Worm (Caenorhabditis elegans) whole organism, L1 larva: ENCODE measurements around the gene C16C10.2.

Experiments
- C16A3.4 ChIP-seq: fragments of 150-350 bp; optimal IDR thresholded peaks from 2 replicates; lab custom pipeline; 2014; ENCODE audit warnings: missing biosample characterization, missing genetic modification characterization
- C34B4.2 ChIP-seq: sonication (generic microtip); optimal IDR thresholded peaks from 2 replicates; lab custom pipeline; 2017; ENCODE audit warnings: mild to moderate bottlenecking, missing genetic modification characterization, missing compliant biosample characterization
- aha-1 ChIP-seq: fragments of 150-350 bp; optimal IDR thresholded peaks from 2 replicates; lab custom pipeline; 2014; ENCODE audit warnings: missing biosample characterization, missing genetic modification characterization
- aly-2 ChIP-seq: fragments of 150-350 bp; optimal IDR thresholded peaks from 2 replicates; lab custom pipeline; 2014; ENCODE audit warnings: missing biosample characterization, missing genetic modification characterization
- ama-1 ChIP-seq: fragments of 150-350 bp; optimal IDR thresholded peaks from 2 replicates; lab custom pipeline; 2014
- ceh-8 ChIP-seq: fragments of 200-800 bp; sonication (Bioruptor generic); optimal IDR thresholded peaks from 2 replicates; lab custom pipeline; 2018; ENCODE audit warnings: mild to moderate bottlenecking, missing genetic modification characterization, moderate library complexity, missing compliant biosample characterization
- ceh-90 ChIP-seq: sonication (generic microtip); optimal IDR thresholded peaks from 2 replicates; lab custom pipeline; 2016; ENCODE audit warnings: missing genetic modification characterization, missing compliant biosample characterization
- dpl-1 ChIP-seq, 3 experiments: fragments of 150-350 bp in 2 of 3; sonication (generic microtip) in 1 of 3; optimal IDR thresholded peaks; 2 replicates each; lab custom pipeline; 2014 to 2017; ENCODE audit warnings: missing biosample characterization in 3 of 3, missing genetic modification characterization in 3 of 3, missing genetic modification reagents in 3 of 3
- efl-1 ChIP-seq, 4 experiments: fragments of 150-350 bp; optimal IDR thresholded peaks in 3 of 4; peaks in 1 of 4; 1 replicate in 1 of 4; 2 replicates in 3 of 4; lab custom pipeline; 2014; ENCODE audit warnings: missing biosample characterization in 2 of 4, missing genetic modification characterization in 2 of 4, missing genetic modification reagents in 2 of 4
- efl-3 ChIP-seq: fragments of 200-800 bp; sonication (Bioruptor generic); optimal IDR thresholded peaks from 2 replicates; lab custom pipeline; 2018; ENCODE audit warnings: mild to moderate bottlenecking, missing genetic modification characterization, missing compliant biosample characterization
- elt-2 ChIP-seq: sonication (generic microtip); optimal IDR thresholded peaks from 2 replicates; lab custom pipeline; 2016; ENCODE audit warnings: missing genetic modification characterization, mild to moderate bottlenecking, inconsistent platforms, missing compliant biosample characterization, missing genetic modification reagents
- elt-3 ChIP-seq, 6 experiments: fragments of 150-350 bp in 1 of 6; sonication (generic microtip); optimal IDR thresholded peaks; 2 replicates each; lab custom pipeline; 2017 to 2018; ENCODE audit warnings: missing biosample characterization in 6 of 6, missing genetic modification characterization in 6 of 6, inconsistent platforms in 1 of 6
- ets-5 ChIP-seq: fragments of 200-800 bp; sonication (Bioruptor generic); IDR thresholded peaks from 2 replicates; pipeline ENCODE4 v1.3.6; 2022; ENCODE audit warnings: missing genetic modification characterization, missing compliant biosample characterization
- fkh-10 ChIP-seq: sonication (generic microtip); optimal IDR thresholded peaks from 2 replicates; lab custom pipeline; 2017; ENCODE audit warnings: missing biosample characterization, missing genetic modification reagents, missing genetic modification characterization
- fkh-8 ChIP-seq: sonication (generic microtip); optimal IDR thresholded peaks from 2 replicates; lab custom pipeline; 2016; ENCODE audit warnings: mild to moderate bottlenecking, missing genetic modification characterization, missing compliant biosample characterization
- hlh-4 ChIP-seq: sonication (generic microtip); optimal IDR thresholded peaks from 2 replicates; lab custom pipeline; 2016; ENCODE audit warnings: mild to moderate bottlenecking, missing genetic modification characterization, missing compliant biosample characterization
- hpl-2 ChIP-seq: fragments of 150-350 bp; optimal IDR thresholded peaks from 2 replicates; lab custom pipeline; 2014; ENCODE audit warnings: missing biosample characterization, missing genetic modification reagents, missing genetic modification characterization
- lin-35 ChIP-seq, 2 experiments: fragments of 150-350 bp; optimal IDR thresholded peaks; 2 replicates each; lab custom pipeline; 2014; ENCODE audit warnings: missing biosample characterization in 2 of 2, missing genetic modification characterization in 2 of 2, missing genetic modification reagents in 2 of 2
- lir-3 ChIP-seq: sonication (generic microtip); optimal IDR thresholded peaks from 2 replicates; lab custom pipeline; 2016; ENCODE audit warnings: mild to moderate bottlenecking, missing genetic modification characterization, moderate library complexity, missing compliant biosample characterization; ENCODE audit not compliant: poor library complexity
- mab-9 ChIP-seq: fragments of 200-800 bp; sonication (Bioruptor generic); IDR thresholded peaks from 2 replicates; pipeline ENCODE4 v1.3.6; 2022; ENCODE audit warnings: missing genetic modification reagents, missing genetic modification characterization, missing compliant biosample characterization
- mef-2 ChIP-seq: fragments of 150-350 bp; optimal IDR thresholded peaks from 2 replicates; lab custom pipeline; 2014; ENCODE audit warnings: missing biosample characterization, missing genetic modification characterization
- mep-1 ChIP-seq: fragments of 150-350 bp; optimal IDR thresholded peaks from 2 replicates; lab custom pipeline; 2014; ENCODE audit warnings: missing biosample characterization, missing genetic modification characterization
- nhr-11 ChIP-seq: fragments of 150-350 bp; optimal IDR thresholded peaks from 2 replicates; lab custom pipeline; 2014; ENCODE audit warnings: missing biosample characterization, missing genetic modification characterization
- nhr-12 ChIP-seq: sonication (generic microtip); optimal IDR thresholded peaks from 2 replicates; lab custom pipeline; 2017; ENCODE audit warnings: missing biosample characterization, missing genetic modification characterization
- nhr-19 ChIP-seq: fragments of 200-800 bp; sonication (Bioruptor generic); conservative IDR thresholded peaks from 2 replicates; pipeline ENCODE4 v1.3.6; 2022; ENCODE audit warnings: missing genetic modification characterization, missing compliant biosample characterization
- nhr-71 ChIP-seq: sonication (generic microtip); optimal IDR thresholded peaks from 2 replicates; lab custom pipeline; 2016; ENCODE audit warnings: mild to moderate bottlenecking, missing genetic modification characterization, moderate library complexity, missing compliant biosample characterization
- nhr-76 ChIP-seq: sonication (generic microtip); optimal IDR thresholded peaks from 2 replicates; lab custom pipeline; 2017; ENCODE audit warnings: missing biosample characterization, missing genetic modification characterization
- nhr-77 ChIP-seq: fragments of 150-350 bp; optimal IDR thresholded peaks from 2 replicates; lab custom pipeline; 2014; ENCODE audit warnings: missing biosample characterization, missing genetic modification characterization
- nhr-84 ChIP-seq: sonication (generic microtip); optimal IDR thresholded peaks from 2 replicates; lab custom pipeline; 2017; ENCODE audit warnings: missing biosample characterization, missing genetic modification characterization
- nhr-85 ChIP-seq: sonication (generic microtip); peaks from one replicate; lab custom pipeline; 2016; ENCODE audit warnings: missing genetic modification characterization, inconsistent platforms, missing compliant biosample characterization
- nhr-90 ChIP-seq: sonication (generic microtip); optimal IDR thresholded peaks from 2 replicates; lab custom pipeline; 2016; ENCODE audit warnings: mild to moderate bottlenecking, missing genetic modification characterization, missing compliant biosample characterization; ENCODE audit not compliant: poor library complexity
- pqm-1 ChIP-seq: sonication (generic microtip); optimal IDR thresholded peaks from 3 replicates; lab custom pipeline; 2017; ENCODE audit warnings: missing biosample characterization, missing genetic modification characterization
- snpc-4 ChIP-seq: fragments of 150-350 bp; optimal IDR thresholded peaks from 2 replicates; lab custom pipeline; 2014; ENCODE audit warnings: missing biosample characterization, missing genetic modification characterization
- snu-23 ChIP-seq: sonication (generic microtip); optimal IDR thresholded peaks from 2 replicates; lab custom pipeline; 2016; ENCODE audit warnings: missing genetic modification characterization, missing compliant biosample characterization
- sptf-1 ChIP-seq: fragments of 150-350 bp; optimal IDR thresholded peaks from 2 replicates; lab custom pipeline; 2014; ENCODE audit warnings: missing biosample characterization, missing genetic modification characterization
- sup-37 ChIP-seq: fragments of 200-800 bp; sonication (Bioruptor generic); optimal IDR thresholded peaks from 2 replicates; lab custom pipeline; 2018; ENCODE audit warnings: mild to moderate bottlenecking, missing genetic modification characterization, missing compliant biosample characterization
- swsn-7 ChIP-seq: sonication (generic microtip); optimal IDR thresholded peaks from 2 replicates; lab custom pipeline; 2016; ENCODE audit warnings: missing genetic modification characterization, missing compliant biosample characterization
- tbx-2 ChIP-seq: sonication (generic microtip); optimal IDR thresholded peaks from 2 replicates; lab custom pipeline; 2016; ENCODE audit warnings: missing genetic modification characterization, missing compliant biosample characterization
- unc-130 ChIP-seq: fragments of 150-350 bp; optimal IDR thresholded peaks from 2 replicates; lab custom pipeline; 2017; ENCODE audit warnings: missing biosample characterization, missing genetic modification characterization, inconsistent platforms
- unc-30 ChIP-seq: sonication (generic microtip); optimal IDR thresholded peaks from 2 replicates; lab custom pipeline; 2017; ENCODE audit warnings: missing biosample characterization, missing genetic modification characterization
- xbp-1 ChIP-seq: sonication (generic microtip); optimal IDR thresholded peaks from 2 replicates; lab custom pipeline; 2016; ENCODE audit warnings: missing genetic modification characterization, missing compliant biosample characterization
- zip-4 ChIP-seq: fragments of 200-800 bp; sonication (Bioruptor generic); optimal IDR thresholded peaks from 2 replicates; lab custom pipeline; 2018; ENCODE audit warnings: mild to moderate bottlenecking, missing genetic modification characterization, moderate library complexity, missing compliant biosample characterization
- ztf-4 ChIP-seq: fragments of 150-350 bp; optimal IDR thresholded peaks from 2 replicates; lab custom pipeline; 2014; ENCODE audit warnings: missing biosample characterization, missing genetic modification characterization

Gene C16C10.2

ce11 chrIII:4150919-4151318 lies 27.5 kb downstream of the C16C10.2 start (continued):
- TF ChIP-seq elt-3 (tag; optimal IDR thresholded peaks at IDR 0.05; lab: Kevin White, UChicago) (peak in 3 of 6 experiments; percentile 4 to 70 (median 39)), nhr-77 (tag; lab: Kevin White, UChicago) (peak; percentile 15), sptf-1 (no peak), ama-1 (peak; percentile 24), nhr-19 (GFP tag; lab: Robert Waterston, UW) (peak; percentile 81), nhr-12 (tag; lab: Kevin White, UChicago) (no peak), hlh-4 (tag; lab: Kevin White, UChicago) (no peak), nhr-90 (peak; percentile 58), C16A3.4 (tag; lab: Kevin White, UChicago) (peak; percentile 76), mef-2 (no peak), dpl-1 (GFP tag; optimal IDR thresholded peaks at IDR 0.05; lab: Kevin White, UChicago) (peak; percentile 97 to 99 (median 98)), xbp-1 (tag; lab: Kevin White, UChicago) (peak; percentile 82), snu-23 (GFP tag; lab: Kevin White, UChicago) (peak; percentile 91), nhr-76 (tag; lab: Kevin White, UChicago) (no peak), unc-130 (tag; lab: Kevin White, UChicago) (peak; percentile 89), ceh-90 (tag; lab: Kevin White, UChicago) (no peak), ets-5 (GFP tag; lab: Robert Waterston, UW) (no peak), fkh-10 (GFP tag; lab: Kevin White, UChicago) (peak; percentile 22), fkh-8 (tag; lab: Kevin White, UChicago) (peak; percentile 76), nhr-84 (tag; lab: Kevin White, UChicago) (no peak), aha-1 (tag; lab: Kevin White, UChicago) (no peak), mab-9 (GFP tag; lab: Robert Waterston, UW) (no peak), unc-30 (no peak), elt-2 (tag; lab: Kevin White, UChicago) (peak; percentile 28), efl-3 (GFP tag; lab: Kevin White, UChicago) (no peak), pqm-1 (tag; lab: Kevin White, UChicago) (no peak), nhr-85 (tag; lab: Kevin White, UChicago) (peak; percentile 51), lir-3 (no peak), ztf-4 (tag; lab: Kevin White, UChicago) (peak; percentile 4), ceh-8 (no peak), aly-2 (tag; lab: Kevin White, UChicago) (no peak), sup-37 (GFP tag; lab: Kevin White, UChicago) (no peak)
- TF ChIP-seq, all 84 proteins: peak for 48

DNA sequence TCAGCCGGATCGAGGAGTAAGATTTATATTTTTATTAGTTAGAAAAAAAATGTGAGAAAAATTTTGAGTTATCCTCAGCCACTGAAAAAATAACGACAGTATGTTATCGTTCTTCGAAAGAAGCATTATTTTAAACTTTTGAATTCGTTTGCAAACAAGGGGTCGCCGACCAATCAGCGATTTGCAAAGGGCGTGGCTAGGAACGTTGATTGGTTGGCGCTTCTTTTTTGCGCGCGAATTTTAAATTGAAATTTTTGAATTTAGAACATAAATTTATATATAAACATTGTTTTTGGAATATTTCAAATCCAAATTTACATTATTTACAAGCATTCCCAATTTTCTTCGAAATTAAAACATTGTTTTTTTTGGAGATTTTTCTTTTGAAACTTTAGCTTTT lies 35.3 kb downstream of the C16C10.2 start:
- TF ChIP-seq nhr-11 (no peak), ceh-8 (no peak), nhr-71 (tag; lab: Kevin White, UChicago) (no peak), efl-1 (optimal IDR thresholded peaks at IDR 0.05; lab: Kevin White, UChicago) (no peak), efl-1 (GFP tag; optimal IDR thresholded peaks at IDR 0.05 in 1 of 2; lab: Kevin White, UChicago) (peak in 1 of 2 experiments; percentile 15), tbx-2 (tag; lab: Kevin White, UChicago) (no peak), snpc-4 (no peak), mep-1 (tag; lab: Kevin White, UChicago) (no peak), efl-3 (GFP tag; lab: Kevin White, UChicago) (no peak)

ce11 chrIII:4137180-4137579 lies 41.3 kb downstream of the C16C10.2 start:
- TF ChIP-seq lin-35 (GFP tag; optimal IDR thresholded peaks at IDR 0.05; lab: Kevin White, UChicago) (no peak), snu-23 (GFP tag; lab: Kevin White, UChicago) (no peak), swsn-7 (tag; lab: Kevin White, UChicago) (no peak), hpl-2 (GFP tag; lab: Kevin White, UChicago) (no peak), zip-4 (GFP tag; lab: Kevin White, UChicago) (no peak), C34B4.2 (tag; lab: Kevin White, UChicago) (no peak), elt-3 (tag; optimal IDR thresholded peaks at IDR 0.05; lab: Kevin White, UChicago) (no peak)
